Worm (Caenorhabditis elegans) whole organism, L2 larva: ENCODE results near the gene pir-1.

Experiments used
- C34F6.9 ChIP-seq: fragments of 150-350 bp; optimal IDR thresholded peaks from 2 replicates; lab custom pipeline; 2014; ENCODE audit warnings: missing biosample characterization, missing genetic modification characterization
- F13H6.1 ChIP-seq: sonication (generic microtip); optimal IDR thresholded peaks from 2 replicates; lab custom pipeline; 2016; ENCODE audit warnings: missing genetic modification characterization, missing compliant biosample characterization
- R02D3.7 ChIP-seq: fragments of 150-350 bp; optimal IDR thresholded peaks from 2 replicates; lab custom pipeline; 2014; ENCODE audit warnings: missing biosample characterization, missing genetic modification characterization
- Y55F3AM.14 ChIP-seq: fragments of 200-800 bp; sonication (Bioruptor generic); optimal IDR thresholded peaks from 2 replicates; lab custom pipeline; 2018; ENCODE audit warnings: mild to moderate bottlenecking, missing genetic modification characterization, missing compliant biosample characterization
- ZK546.5 ChIP-seq: sonication (generic microtip); optimal IDR thresholded peaks from 2 replicates; lab custom pipeline; 2017; ENCODE audit warnings: missing biosample characterization, missing genetic modification characterization
- alr-1 ChIP-seq: fragments of 150-350 bp; optimal IDR thresholded peaks from 2 replicates; lab custom pipeline; 2014; ENCODE audit warnings: missing biosample characterization, missing genetic modification characterization
- aly-2 ChIP-seq: fragments of 150-350 bp; optimal IDR thresholded peaks from 2 replicates; lab custom pipeline; 2014; ENCODE audit warnings: missing biosample characterization, missing genetic modification characterization
- ama-1 ChIP-seq: fragments of 150-350 bp; optimal IDR thresholded peaks from 2 replicates; lab custom pipeline; 2018; ENCODE audit warnings: inconsistent platforms
- blmp-1 ChIP-seq: sonication (generic microtip); optimal IDR thresholded peaks from 2 replicates; lab custom pipeline; 2017; ENCODE audit warnings: missing genetic modification characterization, mild to moderate bottlenecking, missing compliant biosample characterization, antibody characterized with exemption, moderate library complexity; ENCODE audit not compliant: insufficient read depth
- ceh-16 ChIP-seq: fragments of 150-350 bp; optimal IDR thresholded peaks from 2 replicates; lab custom pipeline; 2014; ENCODE audit warnings: missing biosample characterization, missing genetic modification characterization
- ceh-82 ChIP-seq: fragments of 150-350 bp; optimal IDR thresholded peaks from 2 replicates; lab custom pipeline; 2014; ENCODE audit warnings: missing biosample characterization, missing genetic modification characterization
- crh-2 ChIP-seq: sonication (generic microtip); optimal IDR thresholded peaks from 2 replicates; lab custom pipeline; 2017; ENCODE audit warnings: missing biosample characterization, missing genetic modification characterization
- dmd-4 ChIP-seq: sonication (generic microtip); optimal IDR thresholded peaks from 2 replicates; lab custom pipeline; 2017; ENCODE audit warnings: missing biosample characterization, missing genetic modification characterization
- egl-27 ChIP-seq: sonication (generic microtip); optimal IDR thresholded peaks from 3 replicates; lab custom pipeline; 2017; ENCODE audit warnings: missing biosample characterization, missing genetic modification reagents, missing genetic modification characterization
- elt-1 ChIP-seq: fragments of 150-350 bp; optimal IDR thresholded peaks from 2 replicates; lab custom pipeline; 2014; ENCODE audit warnings: missing biosample characterization, missing genetic modification characterization
- elt-3 ChIP-seq: sonication (generic microtip); optimal IDR thresholded peaks from 2 replicates; lab custom pipeline; 2017; ENCODE audit warnings: missing biosample characterization, missing genetic modification characterization
- fos-1 ChIP-seq: fragments of 150-350 bp; optimal IDR thresholded peaks from 2 replicates; lab custom pipeline; 2014; ENCODE audit warnings: missing biosample characterization, missing genetic modification characterization
- gmeb-1 ChIP-seq: fragments of 150-350 bp; optimal IDR thresholded peaks from 2 replicates; lab custom pipeline; 2014; ENCODE audit warnings: missing biosample characterization, missing genetic modification characterization
- lin-11 ChIP-seq: fragments of 150-350 bp; sonication (generic microtip); optimal IDR thresholded peaks from 2 replicates; lab custom pipeline; 2014; ENCODE audit warnings: missing biosample characterization, missing genetic modification characterization, inconsistent platforms, mixed read lengths
- lin-13 ChIP-seq: fragments of 150-350 bp; optimal IDR thresholded peaks from 2 replicates; lab custom pipeline; 2014; ENCODE audit warnings: missing biosample characterization, missing genetic modification reagents, missing genetic modification characterization
- lin-39 ChIP-seq: fragments of 150-350 bp; optimal IDR thresholded peaks from 2 replicates; lab custom pipeline; 2014; ENCODE audit warnings: missing biosample characterization, missing genetic modification reagents, missing genetic modification characterization
- lsy-2 ChIP-seq, 2 experiments: fragments of 150-350 bp in 1 of 2; sonication (generic microtip) in 1 of 2; optimal IDR thresholded peaks; 2 replicates each; lab custom pipeline; 2014 to 2017; ENCODE audit warnings: missing biosample characterization in 2 of 2, missing genetic modification characterization in 2 of 2
- mab-5 ChIP-seq: fragments of 150-350 bp; optimal IDR thresholded peaks from 2 replicates; lab custom pipeline; 2014; ENCODE audit warnings: missing biosample characterization, missing genetic modification characterization
- mbf-1 ChIP-seq: sonication (generic microtip); optimal IDR thresholded peaks from 2 replicates; lab custom pipeline; 2017; ENCODE audit warnings: missing biosample characterization, missing genetic modification characterization
- mdl-1 ChIP-seq, 2 experiments: fragments of 150-350 bp in 1 of 2; sonication (generic microtip) in 1 of 2; optimal IDR thresholded peaks; 2 replicates each; lab custom pipeline; 2017; ENCODE audit warnings: missing biosample characterization in 2 of 2, missing genetic modification characterization in 2 of 2
- nhr-10 ChIP-seq: sonication (generic microtip); optimal IDR thresholded peaks from 2 replicates; lab custom pipeline; 2017; ENCODE audit warnings: missing biosample characterization, missing genetic modification characterization
- nhr-11 ChIP-seq: fragments of 150-350 bp; optimal IDR thresholded peaks from 2 replicates; lab custom pipeline; 2014; ENCODE audit warnings: missing biosample characterization, missing genetic modification characterization
- nhr-12 ChIP-seq: fragments of 150-350 bp; optimal IDR thresholded peaks from 2 replicates; lab custom pipeline; 2014; ENCODE audit warnings: missing biosample characterization, missing genetic modification characterization
- nhr-129 ChIP-seq: fragments of 150-350 bp; optimal IDR thresholded peaks from 2 replicates; lab custom pipeline; 2014; ENCODE audit warnings: missing biosample characterization, missing genetic modification characterization
- nhr-21 ChIP-seq: fragments of 150-350 bp; optimal IDR thresholded peaks from 2 replicates; lab custom pipeline; 2014; ENCODE audit warnings: missing biosample characterization, missing genetic modification characterization
- nhr-23 ChIP-seq: fragments of 150-350 bp; optimal IDR thresholded peaks from 2 replicates; lab custom pipeline; 2014; ENCODE audit warnings: missing biosample characterization, missing genetic modification reagents, missing genetic modification characterization
- nhr-237 ChIP-seq: fragments of 150-350 bp; optimal IDR thresholded peaks from 2 replicates; lab custom pipeline; 2014; ENCODE audit warnings: missing biosample characterization, missing genetic modification characterization
- nhr-25 ChIP-seq: fragments of 150-350 bp; sonication (generic microtip); optimal IDR thresholded peaks from 3 replicates; lab custom pipeline; 2014; ENCODE audit warnings: missing biosample characterization, missing genetic modification characterization
- nhr-6 ChIP-seq: fragments of 150-350 bp; optimal IDR thresholded peaks from 2 replicates; lab custom pipeline; 2014; ENCODE audit warnings: missing biosample characterization, missing genetic modification characterization
- nhr-77 ChIP-seq: fragments of 150-350 bp; optimal IDR thresholded peaks from 2 replicates; lab custom pipeline; 2014; ENCODE audit warnings: missing biosample characterization, missing genetic modification characterization
- peb-1 ChIP-seq: fragments of 150-350 bp; optimal IDR thresholded peaks from 2 replicates; lab custom pipeline; 2014; ENCODE audit warnings: missing biosample characterization, missing genetic modification characterization
- sem-4 ChIP-seq: fragments of 150-350 bp; optimal IDR thresholded peaks from 2 replicates; lab custom pipeline; 2014; ENCODE audit warnings: missing biosample characterization, missing genetic modification reagents, missing genetic modification characterization
- skn-1 ChIP-seq: sonication (generic microtip); optimal IDR thresholded peaks from 2 replicates; lab custom pipeline; 2017; ENCODE audit warnings: missing biosample characterization, missing genetic modification characterization
- sma-3 ChIP-seq: sonication (generic microtip); optimal IDR thresholded peaks from 2 replicates; lab custom pipeline; 2016; ENCODE audit warnings: missing genetic modification reagents, missing genetic modification characterization, missing compliant biosample characterization
- sma-9 ChIP-seq, 2 experiments: fragments of 150-350 bp in 1 of 2; sonication (generic microtip) in 1 of 2; optimal IDR thresholded peaks; 2 replicates each; lab custom pipeline; 2014 to 2016; ENCODE audit warnings: missing genetic modification characterization in 2 of 2, mild to moderate bottlenecking in 1 of 2, missing biosample characterization in 1 of 2, missing compliant biosample characterization in 1 of 2, missing genetic modification reagents in 1 of 2, moderate library complexity in 1 of 2
- snpc-4 ChIP-seq: fragments of 150-350 bp; optimal IDR thresholded peaks from 2 replicates; lab custom pipeline; 2014; ENCODE audit warnings: missing biosample characterization, missing genetic modification characterization
- unc-39 ChIP-seq: fragments of 150-350 bp; optimal IDR thresholded peaks from 2 replicates; lab custom pipeline; 2014; ENCODE audit warnings: missing biosample characterization, missing genetic modification characterization
- unc-55 ChIP-seq: fragments of 150-350 bp; sonication (generic microtip); optimal IDR thresholded peaks from 3 replicates; lab custom pipeline; 2014; ENCODE audit warnings: missing biosample characterization, missing genetic modification reagents, missing genetic modification characterization
- unc-62 ChIP-seq: fragments of 150-350 bp; optimal IDR thresholded peaks from 2 replicates; lab custom pipeline; 2014; ENCODE audit warnings: missing biosample characterization, missing genetic modification reagents, missing genetic modification characterization
- zag-1 ChIP-seq: fragments of 150-350 bp; optimal IDR thresholded peaks from 2 replicates; lab custom pipeline; 2014; ENCODE audit warnings: missing biosample characterization, missing genetic modification characterization
- ztf-1 ChIP-seq: fragments of 200-800 bp; sonication (Bioruptor generic); conservative IDR thresholded peaks from 2 replicates; pipeline ENCODE4 v1.3.6; 2022; ENCODE audit warnings: missing genetic modification characterization, missing compliant biosample characterization
- ztf-11 ChIP-seq: sonication (generic microtip); optimal IDR thresholded peaks from 2 replicates; lab custom pipeline; 2017; ENCODE audit warnings: missing biosample characterization, missing genetic modification characterization
- ztf-4 ChIP-seq: fragments of 150-350 bp; optimal IDR thresholded peaks from 2 replicates; lab custom pipeline; 2014; ENCODE audit warnings: missing biosample characterization, missing genetic modification characterization

The pir-1 gene

ce11 chrII:9160197-9160806 is 16.8 kb upstream of the pir-1 start:
- TF ChIP-seq unc-39 (tag; lab: Kevin White, UChicago) (no peak), peb-1 (no peak), nhr-6 (tag; lab: Kevin White, UChicago) (no peak), nhr-21 (tag; lab: Kevin White, UChicago) (peak; percentile 89), lin-39 (tag; lab: Kevin White, UChicago) (no peak), ztf-1 (GFP tag; lab: Robert Waterston, UW) (no peak), mbf-1 (tag; lab: Kevin White, UChicago) (no peak), skn-1 (tag; lab: Kevin White, UChicago) (peak; percentile 72), R02D3.7 (no peak), lin-13 (GFP tag; lab: Kevin White, UChicago) (no peak), nhr-10 (no peak), elt-1 (tag; lab: Kevin White, UChicago) (no peak), alr-1 (tag; lab: Kevin White, UChicago) (no peak), elt-3 (tag; lab: Kevin White, UChicago) (no peak), dmd-4 (tag; lab: Kevin White, UChicago) (no peak), ceh-16 (tag; lab: Kevin White, UChicago) (no peak), egl-27 (tag; lab: Kevin White, UChicago) (no peak), snpc-4 (tag; lab: Kevin White, UChicago) (no peak), ztf-4 (tag; lab: Kevin White, UChicago) (no peak), nhr-129 (peak; percentile 52), ama-1 (no peak), ztf-11 (no peak), nhr-237 (tag; lab: Kevin White, UChicago) (no peak), sma-9 (GFP tag; optimal IDR thresholded peaks at IDR 0.05; lab: Kevin White, UChicago) (peak; percentile 90), sma-9 (tag; optimal IDR thresholded peaks at IDR 0.05; lab: Kevin White, UChicago) (no peak), C34F6.9 (tag; lab: Kevin White, UChicago) (no peak), nhr-77 (tag; lab: Kevin White, UChicago) (no peak), lsy-2 (tag; optimal IDR thresholded peaks at IDR 0.05; lab: Kevin White, UChicago) (no peak), fos-1 (tag; lab: Kevin White, UChicago) (peak; percentile 72), ceh-82 (tag; lab: Kevin White, UChicago) (no peak), aly-2 (no peak), ZK546.5 (tag; lab: Kevin White, UChicago) (no peak), gmeb-1 (tag; lab: Kevin White, UChicago) (peak; percentile 38), nhr-12 (tag; lab: Kevin White, UChicago) (no peak), nhr-25 (peak; percentile 26), sma-3 (peak; percentile 85), lin-11 (tag; lab: Kevin White, UChicago) (no peak), mab-5 (no peak), Y55F3AM.14 (GFP tag; lab: Kevin White, UChicago) (no peak), unc-62 (no peak), sem-4 (tag; lab: Kevin White, UChicago) (no peak), nhr-11 (no peak), nhr-23 (no peak), blmp-1 (tag; lab: Kevin White, UChicago) (peak; percentile 40), crh-2 (tag; lab: Kevin White, UChicago) (peak; percentile 4), mdl-1 (tag; optimal IDR thresholded peaks at IDR 0.05; lab: Kevin White, UChicago) (no peak), unc-55 (no peak), F13H6.1 (tag; lab: Kevin White, UChicago) (no peak), zag-1 (tag; lab: Kevin White, UChicago) (no peak)
